Worm (Caenorhabditis elegans) whole organism, young adult: Measurements from ENCODE around the gene R05G6.5.

ENCODE experiments used
- B0261.1 ChIP-seq: sonication (generic microtip); optimal IDR thresholded peaks from 2 replicates; lab custom pipeline; 2016; ENCODE audit warnings: mild to moderate bottlenecking, missing genetic modification characterization, moderate library complexity, missing compliant biosample characterization
- B0336.3 ChIP-seq: fragments of 200-800 bp; sonication (Bioruptor generic); IDR thresholded peaks from 2 replicates; pipeline ENCODE4 v1.3.6; 2022; ENCODE audit warnings: missing genetic modification characterization, missing compliant biosample characterization
- C17E4.6 ChIP-seq: fragments of 200-800 bp; sonication (Bioruptor generic); IDR thresholded peaks from 2 replicates; pipeline ENCODE4 v1.3.6; 2022; ENCODE audit warnings: missing genetic modification reagents, missing genetic modification characterization, missing compliant biosample characterization
- F10E7.11 ChIP-seq: sonication (generic microtip); optimal IDR thresholded peaks from 2 replicates; lab custom pipeline; 2017; ENCODE audit warnings: mild to moderate bottlenecking, missing genetic modification characterization, moderate library complexity, missing compliant biosample characterization
- F57C9.4 ChIP-seq: sonication (generic microtip); optimal IDR thresholded peaks from 2 replicates; lab custom pipeline; 2017; ENCODE audit warnings: mild to moderate bottlenecking, missing genetic modification characterization, missing compliant biosample characterization
- T07F8.4 ChIP-seq: sonication (generic microtip); optimal IDR thresholded peaks from 2 replicates; lab custom pipeline; 2016; ENCODE audit warnings: mild to moderate bottlenecking, missing genetic modification characterization, moderate library complexity, missing compliant biosample characterization
- Y53G8AR.9 ChIP-seq: fragments of 200-800 bp; sonication (Bioruptor generic); conservative IDR thresholded peaks from 2 replicates; pipeline ENCODE4 v1.3.6; 2022; ENCODE audit warnings: missing genetic modification reagents, missing genetic modification characterization, missing compliant biosample characterization
- Y79H2A.3 ChIP-seq: fragments of 200-800 bp; sonication (Bioruptor generic); conservative IDR thresholded peaks from 2 replicates; pipeline ENCODE4 v1.3.6; 2022; ENCODE audit warnings: missing genetic modification reagents, missing genetic modification characterization, missing compliant biosample characterization
- ZK185.1 ChIP-seq: sonication (generic microtip); optimal IDR thresholded peaks from 2 replicates; lab custom pipeline; 2016; ENCODE audit warnings: mild to moderate bottlenecking, missing genetic modification characterization, missing compliant biosample characterization; ENCODE audit not compliant: poor library complexity, severe bottlenecking
- akir-1 ChIP-seq: fragments of 200-800 bp; sonication (Bioruptor generic); optimal IDR thresholded peaks from 2 replicates; lab custom pipeline; 2018; ENCODE audit warnings: mild to moderate bottlenecking, missing genetic modification characterization, moderate library complexity, missing compliant biosample characterization
- aptf-2 ChIP-seq: fragments of 200-800 bp; sonication (Bioruptor generic); conservative IDR thresholded peaks from 2 replicates; pipeline ENCODE4 v1.3.6; 2022; ENCODE audit warnings: missing genetic modification reagents, missing genetic modification characterization, missing compliant biosample characterization
- atf-7 ChIP-seq: sonication (generic microtip); optimal IDR thresholded peaks from 2 replicates; lab custom pipeline; 2017; ENCODE audit warnings: mild to moderate bottlenecking, missing genetic modification characterization, missing compliant biosample characterization
- attf-5 ChIP-seq: fragments of 200-800 bp; sonication (Bioruptor generic); optimal IDR thresholded peaks from 2 replicates; lab custom pipeline; 2018; ENCODE audit warnings: mild to moderate bottlenecking, missing genetic modification characterization, missing compliant biosample characterization
- bed-1 ChIP-seq: fragments of 200-800 bp; sonication (Bioruptor generic); IDR thresholded peaks from 2 replicates; pipeline ENCODE4 v1.3.6; 2022; ENCODE audit warnings: missing genetic modification reagents, missing genetic modification characterization, missing compliant biosample characterization
- bed-2 ChIP-seq: fragments of 200-800 bp; sonication (Bioruptor generic); IDR thresholded peaks from 2 replicates; pipeline ENCODE4 v1.3.6; 2022; ENCODE audit warnings: missing genetic modification reagents, missing genetic modification characterization, missing compliant biosample characterization
- cebp-1 ChIP-seq, 2 experiments: fragments of 200-800 bp in 1 of 2; sonication (Bioruptor generic) in 1 of 2; sonication (generic microtip) in 1 of 2; IDR thresholded peaks in 1 of 2; optimal IDR thresholded peaks in 1 of 2; 2 replicates each; pipeline versions ENCODE4 v1.3.6 to Lab custom; 2017 to 2022; ENCODE audit warnings: missing compliant biosample characterization in 2 of 2, missing genetic modification characterization in 2 of 2, mild to moderate bottlenecking in 1 of 2, missing genetic modification reagents in 1 of 2, moderate library complexity in 1 of 2
- ceh-27 ChIP-seq: fragments of 200-800 bp; sonication (Bioruptor generic); optimal IDR thresholded peaks from 2 replicates; lab custom pipeline; 2018; ENCODE audit warnings: mild to moderate bottlenecking, missing genetic modification characterization, moderate library complexity, missing compliant biosample characterization
- ceh-40 ChIP-seq: fragments of 200-800 bp; sonication (Bioruptor generic); IDR thresholded peaks from 2 replicates; pipeline ENCODE4 v1.3.6; 2022; ENCODE audit warnings: missing genetic modification characterization, missing compliant biosample characterization
- ceh-79 ChIP-seq: sonication (generic microtip); optimal IDR thresholded peaks from 2 replicates; lab custom pipeline; 2017; ENCODE audit warnings: mild to moderate bottlenecking, missing genetic modification characterization, missing compliant biosample characterization
- dpl-1 ChIP-seq: fragments of 150-350 bp; optimal IDR thresholded peaks from 2 replicates; lab custom pipeline; 2014; ENCODE audit warnings: missing biosample characterization, missing genetic modification reagents, missing genetic modification characterization
- egl-18 ChIP-seq: fragments of 200-800 bp; sonication (Bioruptor generic); IDR thresholded peaks from 2 replicates; pipeline ENCODE4 v1.3.6; 2022; ENCODE audit warnings: missing genetic modification reagents, missing genetic modification characterization, missing compliant biosample characterization
- egl-44 ChIP-seq: fragments of 200-800 bp; sonication (Bioruptor generic); IDR thresholded peaks from 2 replicates; pipeline ENCODE4 v1.3.6; 2022; ENCODE audit warnings: missing genetic modification reagents, missing genetic modification characterization, missing compliant biosample characterization
- ekl-4 ChIP-seq: fragments of 200-800 bp; sonication (Bioruptor generic); IDR thresholded peaks from 2 replicates; pipeline ENCODE4 v1.3.6; 2022; ENCODE audit warnings: missing genetic modification reagents, missing genetic modification characterization, missing compliant biosample characterization
- ets-4 ChIP-seq: fragments of 200-800 bp; sonication (Bioruptor generic); optimal IDR thresholded peaks from 2 replicates; lab custom pipeline; 2018; ENCODE audit warnings: mild to moderate bottlenecking, missing genetic modification characterization, missing compliant biosample characterization
- fkh-3 ChIP-seq: sonication (generic microtip); optimal IDR thresholded peaks from 2 replicates; lab custom pipeline; 2016; ENCODE audit warnings: mild to moderate bottlenecking, missing genetic modification characterization, missing compliant biosample characterization
- gei-17 ChIP-seq: fragments of 200-800 bp; sonication (Bioruptor generic); optimal IDR thresholded peaks from 2 replicates; lab custom pipeline; 2018; ENCODE audit warnings: mild to moderate bottlenecking, missing genetic modification characterization, missing compliant biosample characterization
- hmg-1.2 ChIP-seq: fragments of 200-800 bp; sonication (Bioruptor generic); IDR thresholded peaks from 2 replicates; pipeline ENCODE4 v1.3.6; 2022; ENCODE audit warnings: missing genetic modification reagents, missing genetic modification characterization, missing compliant biosample characterization
- hsf-1 ChIP-seq: fragments of 200-800 bp; sonication (Bioruptor generic); IDR thresholded peaks from 2 replicates; pipeline ENCODE4 v1.3.6; 2022; ENCODE audit warnings: missing genetic modification reagents, missing genetic modification characterization, missing compliant biosample characterization
- let-526 ChIP-seq: fragments of 200-800 bp; sonication (Bioruptor generic); IDR thresholded peaks from 2 replicates; pipeline ENCODE4 v1.3.6; 2022; ENCODE audit warnings: missing genetic modification reagents, missing genetic modification characterization, missing compliant biosample characterization
- let-607 ChIP-seq, 2 experiments: fragments of 200-800 bp in 1 of 2; sonication (Bioruptor generic) in 1 of 2; sonication (generic microtip) in 1 of 2; optimal IDR thresholded peaks; 2 replicates each; lab custom pipeline; 2016 to 2018; ENCODE audit warnings: mild to moderate bottlenecking in 2 of 2, missing compliant biosample characterization in 2 of 2, missing genetic modification characterization in 2 of 2, moderate library complexity in 2 of 2, missing genotype in 1 of 2
- lin-26 ChIP-seq: fragments of 200-800 bp; sonication (Bioruptor generic); IDR thresholded peaks from 2 replicates; pipeline ENCODE4 v1.3.6; 2022; ENCODE audit warnings: missing genetic modification reagents, missing genetic modification characterization, missing compliant biosample characterization
- madf-10 ChIP-seq: sonication (generic microtip); optimal IDR thresholded peaks from 2 replicates; lab custom pipeline; 2016; ENCODE audit warnings: mild to moderate bottlenecking, missing genetic modification characterization, missing compliant biosample characterization
- mcd-1 ChIP-seq: fragments of 200-800 bp; sonication (Bioruptor generic); IDR thresholded peaks from 2 replicates; pipeline ENCODE4 v1.3.6; 2022; ENCODE audit warnings: missing genetic modification reagents, missing genetic modification characterization, missing compliant biosample characterization
- mes-4 ChIP-seq: sonication (generic microtip); optimal IDR thresholded peaks from 2 replicates; lab custom pipeline; 2016; ENCODE audit warnings: missing genotype, missing genetic modification characterization, missing compliant biosample characterization
- mxl-1 ChIP-seq: sonication (generic microtip); optimal IDR thresholded peaks from 2 replicates; lab custom pipeline; 2016; ENCODE audit warnings: missing genetic modification characterization, missing compliant biosample characterization
- nfya-1 ChIP-seq: sonication (generic microtip); optimal IDR thresholded peaks from 2 replicates; lab custom pipeline; 2017; ENCODE audit warnings: antibody characterized with exemption, missing compliant biosample characterization, missing genetic modification characterization, borderline replicate concordance; ENCODE audit not compliant: insufficient read depth
- nfya-2 ChIP-seq: fragments of 200-800 bp; sonication (Bioruptor generic); IDR thresholded peaks from 2 replicates; pipeline ENCODE4 v1.3.6; 2022; ENCODE audit warnings: missing genetic modification reagents, missing genetic modification characterization, missing compliant biosample characterization
- nhr-90 ChIP-seq: sonication (generic microtip); optimal IDR thresholded peaks from 2 replicates; lab custom pipeline; 2016; ENCODE audit warnings: missing genotype, mild to moderate bottlenecking, missing genetic modification characterization, missing compliant biosample characterization
- sdz-38 ChIP-seq: sonication (generic microtip); optimal IDR thresholded peaks from 2 replicates; lab custom pipeline; 2016; ENCODE audit warnings: missing genotype, missing genetic modification characterization, missing compliant biosample characterization
- snpc-1.3 ChIP-seq: sonication (generic microtip); optimal IDR thresholded peaks from 2 replicates; lab custom pipeline; 2017; ENCODE audit warnings: missing genetic modification characterization, mild to moderate bottlenecking, missing compliant biosample characterization, antibody characterized with exemption, moderate library complexity, missing genotype, missing genetic modification reagents; ENCODE audit not compliant: insufficient read depth
- sptf-2 ChIP-seq: fragments of 200-800 bp; sonication (Bioruptor generic); optimal IDR thresholded peaks from 2 replicates; lab custom pipeline; 2018; ENCODE audit warnings: mild to moderate bottlenecking, missing genetic modification characterization, missing compliant biosample characterization
- tlf-1 ChIP-seq: fragments of 200-800 bp; sonication (Bioruptor generic); optimal IDR thresholded peaks from 2 replicates; lab custom pipeline; 2018; ENCODE audit warnings: mild to moderate bottlenecking, missing genetic modification characterization, missing compliant biosample characterization
- unc-130 ChIP-seq: sonication (generic microtip); optimal IDR thresholded peaks from 2 replicates; lab custom pipeline; 2016; ENCODE audit warnings: missing genetic modification reagents, missing genetic modification characterization, missing compliant biosample characterization
- unc-62 ChIP-seq: fragments of 150-350 bp; optimal IDR thresholded peaks from 2 replicates; lab custom pipeline; 2014; ENCODE audit warnings: missing biosample characterization, missing genetic modification reagents, missing genetic modification characterization
- xnd-1 ChIP-seq: sonication (generic microtip); optimal IDR thresholded peaks from 2 replicates; lab custom pipeline; 2016; ENCODE audit warnings: missing genotype, missing genetic modification reagents, missing genetic modification characterization, missing compliant biosample characterization
- zfh-2 ChIP-seq: fragments of 200-800 bp; sonication (Bioruptor generic); conservative IDR thresholded peaks from 2 replicates; pipeline ENCODE4 v1.3.6; 2022; ENCODE audit warnings: missing genetic modification reagents, missing genetic modification characterization, missing compliant biosample characterization
- ztf-6 ChIP-seq: fragments of 200-800 bp; sonication (Bioruptor generic); IDR thresholded peaks from 2 replicates; pipeline ENCODE4 v1.3.6; 2022; ENCODE audit warnings: missing genetic modification reagents, missing genetic modification characterization, missing compliant biosample characterization

Gene R05G6.5

DNA sequence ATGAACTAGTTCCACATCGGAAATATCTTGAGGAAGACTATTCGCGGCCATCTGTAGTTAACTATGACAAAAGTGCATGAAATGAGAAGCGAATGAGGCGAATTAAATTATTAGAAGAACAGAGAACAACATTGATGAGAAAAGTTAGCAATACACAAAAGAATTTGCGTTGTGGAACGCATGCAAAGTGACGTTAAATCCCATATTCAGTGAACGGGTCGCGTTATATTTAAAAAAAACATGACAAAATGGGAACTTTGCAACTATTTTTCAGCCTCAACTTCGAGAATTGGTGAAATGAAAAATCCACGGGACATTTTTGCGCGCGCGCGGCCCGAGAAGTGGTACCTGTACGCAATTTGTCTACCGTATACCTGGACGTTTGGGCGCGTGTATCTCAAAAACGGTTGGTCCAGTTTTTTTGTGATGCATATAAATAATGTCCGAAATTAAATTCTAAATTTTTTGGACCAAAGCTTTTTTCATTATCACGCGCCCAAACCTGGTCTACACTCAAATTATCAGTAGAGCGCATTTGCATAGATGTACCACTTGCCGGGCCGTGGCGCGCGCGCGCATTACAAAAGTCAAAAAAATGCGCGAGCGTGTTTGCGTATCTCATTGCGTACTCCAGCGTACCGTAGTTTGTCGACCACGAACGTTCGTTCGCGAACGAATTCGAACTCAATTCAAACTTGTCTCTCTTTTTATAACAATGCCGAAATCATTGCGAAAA is 39.8 kb downstream of the R05G6.5 start, which contains the start of the genes cdd-2 and oef-1 (continued):
- TF ChIP-seq gei-17 (GFP tag; lab: Kevin White, UChicago) (no peak), nfya-1 (tag; lab: Kevin White, UChicago) (no peak), F57C9.4 (tag; lab: Kevin White, UChicago) (no peak), dpl-1 (GFP tag; lab: Kevin White, UChicago) (peak; percentile 65), snpc-1.3 (tag; lab: Kevin White, UChicago) (no peak), fkh-3 (no peak), egl-18 (no peak), bed-1 (GFP tag; lab: Robert Waterston, UW) (no peak), C17E4.6 (GFP tag; lab: Robert Waterston, UW) (peak; percentile 78; the same call in 1 of the 2 replicates), sptf-2 (GFP tag; lab: Kevin White, UChicago) (no peak), xnd-1 (tag; lab: Kevin White, UChicago) (peak; percentile 87), mxl-1 (tag; lab: Kevin White, UChicago) (no peak), mcd-1 (peak; percentile 94), ekl-4 (GFP tag; lab: Robert Waterston, UW) (peak; percentile 91), attf-5 (GFP tag; lab: Kevin White, UChicago) (no peak), cebp-1 (GFP tag; IDR thresholded peaks at IDR 0.05; lab: Robert Waterston, UW) (no peak), cebp-1 (tag; optimal IDR thresholded peaks at IDR 0.05; lab: Kevin White, UChicago) (no peak), ceh-79 (no peak), let-526 (GFP tag; lab: Robert Waterston, UW) (no peak), ceh-27 (no peak), hmg-1.2 (GFP tag; lab: Robert Waterston, UW) (peak; percentile 81), Y79H2A.3 (GFP tag; lab: Robert Waterston, UW) (peak; percentile 94), unc-130 (GFP tag; lab: Kevin White, UChicago) (peak; percentile 44), F10E7.11 (tag; lab: Kevin White, UChicago) (no peak), tlf-1 (GFP tag; lab: Kevin White, UChicago) (peak; percentile 85), nhr-90 (tag; lab: Kevin White, UChicago) (no peak), aptf-2 (peak; percentile 44; the same call in 1 of the 2 replicates), sdz-38 (tag; lab: Kevin White, UChicago) (no peak), madf-10 (tag; lab: Kevin White, UChicago) (no peak), hsf-1 (GFP tag; lab: Robert Waterston, UW) (peak; percentile 87), zfh-2 (GFP tag; lab: Robert Waterston, UW) (no peak), Y53G8AR.9 (peak; percentile 77; the same call in 1 of the 2 replicates), nfya-2 (GFP tag; lab: Robert Waterston, UW) (no peak), let-607 (tag; optimal IDR thresholded peaks at IDR 0.05; lab: Kevin White, UChicago) (no peak), B0336.3 (peak; percentile 69; the same call in 1 of the 2 replicates), lin-26 (GFP tag; lab: Robert Waterston, UW) (peak; percentile 73; the same call in 1 of the 2 replicates), bed-2 (GFP tag; lab: Robert Waterston, UW) (no peak), mes-4 (tag; lab: Kevin White, UChicago) (no peak), akir-1 (GFP tag; lab: Kevin White, UChicago) (no peak), egl-44 (GFP tag; lab: Robert Waterston, UW) (no peak), ceh-40 (GFP tag; lab: Robert Waterston, UW) (no peak), ztf-6 (GFP tag; lab: Robert Waterston, UW) (no peak), ets-4 (GFP tag; lab: Kevin White, UChicago) (no peak), B0261.1 (tag; lab: Kevin White, UChicago) (no peak), T07F8.4 (tag; lab: Kevin White, UChicago) (no peak), atf-7 (tag; lab: Kevin White, UChicago) (no peak), unc-62 (GFP tag; lab: Kevin White, UChicago) (no peak), ZK185.1 (tag; lab: Kevin White, UChicago) (no peak)
